Worm (Caenorhabditis elegans) whole organism, L3 larva: ENCODE measurements around the gene sop-2.

ENCODE experiments used
- R02D3.7 ChIP-seq: fragments of 150-350 bp; optimal IDR thresholded peaks from 2 replicates; lab custom pipeline; 2014; ENCODE audit warnings: missing biosample characterization, missing genetic modification characterization
- ZK546.5 ChIP-seq: sonication (generic microtip); optimal IDR thresholded peaks from 2 replicates; lab custom pipeline; 2017; ENCODE audit warnings: missing biosample characterization, missing genetic modification characterization
- aly-2 ChIP-seq: fragments of 150-350 bp; optimal IDR thresholded peaks from 2 replicates; lab custom pipeline; 2014; ENCODE audit warnings: missing biosample characterization, missing genetic modification characterization
- ama-1 ChIP-seq: fragments of 150-350 bp; optimal IDR thresholded peaks from 2 replicates; lab custom pipeline; 2018
- ceh-16 ChIP-seq: sonication (generic microtip); optimal IDR thresholded peaks from 2 replicates; lab custom pipeline; 2017; ENCODE audit warnings: missing biosample characterization, missing genetic modification characterization
- ceh-28 ChIP-seq: fragments of 150-350 bp; optimal IDR thresholded peaks from 2 replicates; lab custom pipeline; 2014; ENCODE audit warnings: missing biosample characterization, missing genetic modification reagents, missing genetic modification characterization
- ceh-9 ChIP-seq: sonication (generic microtip); optimal IDR thresholded peaks from 2 replicates; lab custom pipeline; 2018; ENCODE audit warnings: missing biosample characterization, missing genetic modification characterization
- daf-12 ChIP-seq: fragments of 150-350 bp; optimal IDR thresholded peaks from 2 replicates; lab custom pipeline; 2014; ENCODE audit warnings: missing biosample characterization, missing genetic modification reagents, missing genetic modification characterization
- egl-5 ChIP-seq: fragments of 150-350 bp; optimal IDR thresholded peaks from 2 replicates; lab custom pipeline; 2017; ENCODE audit warnings: missing biosample characterization, missing genetic modification reagents, missing genetic modification characterization, inconsistent platforms
- elt-1 ChIP-seq: fragments of 150-350 bp; optimal IDR thresholded peaks from 2 replicates; lab custom pipeline; 2014; ENCODE audit warnings: missing biosample characterization, missing genetic modification characterization
- elt-2 ChIP-seq: sonication (generic microtip); optimal IDR thresholded peaks from 2 replicates; lab custom pipeline; 2016; ENCODE audit warnings: missing genetic modification reagents, mild to moderate bottlenecking, missing genetic modification characterization, missing compliant biosample characterization
- elt-3 ChIP-seq, 3 experiments: fragments of 150-350 bp in 1 of 3; sonication (generic microtip) in 2 of 3; optimal IDR thresholded peaks; 2 replicates in 2 of 3; 4 replicates in 1 of 3; lab custom pipeline; 2014 to 2017; ENCODE audit warnings: missing biosample characterization in 3 of 3, missing genetic modification characterization in 3 of 3
- fkh-10 ChIP-seq: sonication (generic microtip); optimal IDR thresholded peaks from 2 replicates; lab custom pipeline; 2017; ENCODE audit warnings: missing biosample characterization, missing genetic modification reagents, missing genetic modification characterization
- fos-1 ChIP-seq: fragments of 150-350 bp; optimal IDR thresholded peaks from 2 replicates; lab custom pipeline; 2014; ENCODE audit warnings: missing biosample characterization, missing genetic modification characterization
- hmg-11 ChIP-seq: sonication (generic microtip); optimal IDR thresholded peaks from 2 replicates; lab custom pipeline; 2016; ENCODE audit warnings: missing genetic modification characterization, missing compliant biosample characterization
- jun-1 ChIP-seq: fragments of 150-350 bp; optimal IDR thresholded peaks from 2 replicates; lab custom pipeline; 2014; ENCODE audit warnings: missing biosample characterization, missing genetic modification reagents, missing genetic modification characterization
- lin-15B ChIP-seq: fragments of 150-350 bp; optimal IDR thresholded peaks from 2 replicates; lab custom pipeline; 2014; ENCODE audit warnings: missing biosample characterization, missing genetic modification characterization
- lin-39 ChIP-seq: fragments of 150-350 bp; optimal IDR thresholded peaks from 2 replicates; lab custom pipeline; 2018; ENCODE audit warnings: missing biosample characterization, missing genetic modification reagents, missing genetic modification characterization
- lsy-12 ChIP-seq: sonication (generic microtip); optimal IDR thresholded peaks from 2 replicates; lab custom pipeline; 2016; ENCODE audit warnings: mild to moderate bottlenecking, missing genetic modification characterization, missing compliant biosample characterization
- mdl-1 ChIP-seq: fragments of 150-350 bp; optimal IDR thresholded peaks from 2 replicates; lab custom pipeline; 2014; ENCODE audit warnings: missing biosample characterization, missing genetic modification characterization
- mml-1 ChIP-seq: fragments of 150-350 bp; sonication (generic microtip); optimal IDR thresholded peaks from 3 replicates; lab custom pipeline; 2014; ENCODE audit warnings: missing biosample characterization, missing genetic modification characterization
- nfya-1 ChIP-seq: sonication (generic microtip); optimal IDR thresholded peaks from 2 replicates; lab custom pipeline; 2017; ENCODE audit warnings: missing genetic modification characterization, mild to moderate bottlenecking, missing compliant biosample characterization, antibody characterized with exemption, moderate library complexity; ENCODE audit not compliant: insufficient read depth
- nhr-23 ChIP-seq: fragments of 150-350 bp; optimal IDR thresholded peaks from 2 replicates; lab custom pipeline; 2014; ENCODE audit warnings: missing biosample characterization, missing genetic modification reagents, missing genetic modification characterization
- nhr-237 ChIP-seq: fragments of 150-350 bp; optimal IDR thresholded peaks from 2 replicates; lab custom pipeline; 2014; ENCODE audit warnings: missing biosample characterization, missing genetic modification characterization
- nhr-25 ChIP-seq: sonication (generic microtip); optimal IDR thresholded peaks from 2 replicates; lab custom pipeline; 2017; ENCODE audit warnings: missing biosample characterization, missing genetic modification characterization
- nhr-67 ChIP-seq: fragments of 150-350 bp; optimal IDR thresholded peaks from 2 replicates; lab custom pipeline; 2014; ENCODE audit warnings: missing biosample characterization, missing genetic modification characterization
- nhr-77 ChIP-seq: fragments of 150-350 bp; optimal IDR thresholded peaks from 2 replicates; lab custom pipeline; 2014; ENCODE audit warnings: missing biosample characterization, missing genetic modification characterization
- pha-4 ChIP-seq: fragments of 150-350 bp; optimal IDR thresholded peaks from 2 replicates; lab custom pipeline; 2014; ENCODE audit warnings: missing biosample characterization, missing genetic modification reagents, missing genetic modification characterization
- pqm-1 ChIP-seq: fragments of 150-350 bp; optimal IDR thresholded peaks from 2 replicates; lab custom pipeline; 2017; ENCODE audit warnings: missing biosample characterization, missing genetic modification characterization, inconsistent platforms
- sea-2 ChIP-seq: fragments of 150-350 bp; sonication (generic microtip); optimal IDR thresholded peaks from 4 replicates; lab custom pipeline; 2014; ENCODE audit warnings: missing biosample characterization, missing genetic modification reagents, missing genetic modification characterization
- skn-1 ChIP-seq: fragments of 150-350 bp; optimal IDR thresholded peaks from 2 replicates; lab custom pipeline; 2014; ENCODE audit warnings: missing biosample characterization, missing genetic modification characterization
- snpc-4 ChIP-seq: fragments of 150-350 bp; optimal IDR thresholded peaks from 2 replicates; lab custom pipeline; 2014; ENCODE audit warnings: missing biosample characterization, missing genetic modification characterization
- tbx-2 ChIP-seq: sonication (generic microtip); optimal IDR thresholded peaks from 2 replicates; lab custom pipeline; 2016; ENCODE audit warnings: mild to moderate bottlenecking, missing genetic modification characterization, missing compliant biosample characterization
- unc-39 ChIP-seq: sonication (generic microtip); optimal IDR thresholded peaks from 4 replicates; lab custom pipeline; 2017; ENCODE audit warnings: missing biosample characterization, missing genetic modification characterization
- zag-1 ChIP-seq: fragments of 150-350 bp; optimal IDR thresholded peaks from 2 replicates; lab custom pipeline; 2014; ENCODE audit warnings: missing biosample characterization, missing genetic modification characterization
- ztf-11 ChIP-seq: fragments of 150-350 bp; optimal IDR thresholded peaks from 2 replicates; lab custom pipeline; 2014; ENCODE audit warnings: missing biosample characterization, missing genetic modification characterization

Gene sop-2

ce11 chrII:12328994-12329393, 10.8 kb upstream of the sop-2 start, which contains the start of gene sre-55:
Gene sre-55, plus strand, starts transcription at chrII:12329294.
- TF ChIP-seq skn-1 (no peak), ama-1 (no peak), snpc-4 (tag; lab: Kevin White, UChicago) (no peak), mml-1 (no peak), daf-12 (tag; lab: Kevin White, UChicago) (no peak), nhr-23 (tag; lab: Kevin White, UChicago) (no peak)

- TF ChIP-seq snpc-4 (tag; lab: Kevin White, UChicago), result no peak
- no peak for TF ChIP-seq hmg-11 (tag; lab: Kevin White, UChicago)
- TF ChIP-seq nhr-77 (tag; lab: Kevin White, UChicago), result no peak
- no peak for TF ChIP-seq ZK546.5 (tag; lab: Kevin White, UChicago)
These were observed 7.1 kb upstream of the sop-2 start, which contains the start of gene sre-54 for ce11 chrII:12332624-12333023. Gene sre-54, plus strand, starts transcription at chrII:12332924.

ce11 chrII:12335430-12335829, 4.3 kb upstream of the sop-2 start, which contains the start of gene sre-52:
Gene sre-52, plus strand, starts transcription at chrII:12335730.
- TF ChIP-seq elt-3 (tag; optimal IDR thresholded peaks at IDR 0.05; lab: Kevin White, UChicago) (no peak), R02D3.7 (tag; lab: Kevin White, UChicago) (no peak), nhr-67 (tag; lab: Kevin White, UChicago) (no peak), egl-5 (no peak), nhr-25 (no peak), ceh-28 (tag; lab: Kevin White, UChicago) (no peak), ZK546.5 (tag; lab: Kevin White, UChicago) (no peak), elt-1 (tag; lab: Kevin White, UChicago) (no peak)

- TF ChIP-seq nfya-1 (tag; lab: Kevin White, UChicago), result peak; percentile 100
- TF ChIP-seq egl-5, result peak; percentile 80
- TF ChIP-seq tbx-2 (tag; lab: Kevin White, UChicago), result no peak
- peak; percentile 34 for TF ChIP-seq R02D3.7 (tag; lab: Kevin White, UChicago)
- TF ChIP-seq lin-15B (tag; lab: Kevin White, UChicago), result peak; percentile 58
- TF ChIP-seq pqm-1 (tag; lab: Kevin White, UChicago), result peak; percentile 29
- TF ChIP-seq fos-1 (tag; lab: Kevin White, UChicago), result no peak
- TF ChIP-seq snpc-4 (tag; lab: Kevin White, UChicago), result peak; percentile 51
- peak; percentile 62 for TF ChIP-seq nhr-23 (tag; lab: Kevin White, UChicago)
- no peak for TF ChIP-seq ztf-11 (tag; lab: Kevin White, UChicago)
- peak; percentile 83 for TF ChIP-seq pha-4 (tag; lab: Kevin White, UChicago)
- peak; percentile 68 for TF ChIP-seq lin-39
- TF ChIP-seq fkh-10 (GFP tag; lab: Kevin White, UChicago), result peak; percentile 0
- peak; percentile 63 for TF ChIP-seq nhr-25
- peak; percentile 92 for TF ChIP-seq hmg-11 (tag; lab: Kevin White, UChicago)
- no peak for TF ChIP-seq jun-1 (tag; lab: Kevin White, UChicago)
- TF ChIP-seq sea-2 (GFP tag; lab: Kevin White, UChicago), result no peak
- TF ChIP-seq zag-1 (tag; lab: Kevin White, UChicago), result no peak
- TF ChIP-seq ceh-28 (tag; lab: Kevin White, UChicago), result peak; percentile 91
- no peak for TF ChIP-seq ama-1
- peak; percentile 43 for TF ChIP-seq elt-2 (tag; lab: Kevin White, UChicago)
- peak; percentile 27 for TF ChIP-seq mdl-1 (tag; lab: Kevin White, UChicago)
- TF ChIP-seq lsy-12 (tag; lab: Kevin White, UChicago), result no peak
- peak; percentile 67 for TF ChIP-seq skn-1
- TF ChIP-seq, all 47 proteins: peak for 16
These were observed 592 bp upstream of the sop-2 start for ce11 chrII:12339152-12339551.

- TF ChIP-seq nhr-237 (tag; lab: Kevin White, UChicago) (no peak), snpc-4 (tag; lab: Kevin White, UChicago) (no peak), nhr-23 (tag; lab: Kevin White, UChicago) (peak; percentile 16), lsy-12 (tag; lab: Kevin White, UChicago) (no peak), ceh-28 (tag; lab: Kevin White, UChicago) (no peak), pha-4 (tag; lab: Kevin White, UChicago) (peak; percentile 83), nhr-25 (peak; percentile 25), unc-39 (tag; lab: Kevin White, UChicago) (no peak), nfya-1 (tag; lab: Kevin White, UChicago) (peak; percentile 8), ceh-16 (tag; lab: Kevin White, UChicago) (no peak), egl-5 (no peak), aly-2 (no peak), ceh-9 (tag; lab: Kevin White, UChicago) (no peak)
These were observed 2.0 kb downstream of the sop-2 start for ce11 chrII:12341566-12342223.
